Fruit fly (Drosophila melanogaster) whole organism, embryonic: ENCODE data around the gene CG2617.

Experiments used
- Abd-B ChIP-seq: fragments of 200-800 bp; sonication (Bioruptor generic); optimal IDR thresholded peaks from 2 replicates; lab custom pipeline; 2018; ENCODE audit warnings: missing biosample characterization, mild to moderate bottlenecking, missing genetic modification characterization, moderate library complexity
- Aef1 ChIP-seq: fragments of 200-800 bp; sonication (Bioruptor generic); IDR thresholded peaks from 3 replicates; pipeline ENCODE4 v1.3.6; 2022; ENCODE audit warnings: missing biosample characterization, missing genetic modification characterization
- CG12744 ChIP-seq: fragments of 200-800 bp; sonication (Bioruptor generic); optimal IDR thresholded peaks from 2 replicates; lab custom pipeline; 2016; ENCODE audit warnings: missing biosample characterization, missing genetic modification characterization
- CG15269 ChIP-seq: fragments of 200-800 bp; sonication (Bioruptor generic); optimal IDR thresholded peaks from 2 replicates; lab custom pipeline; 2018; ENCODE audit warnings: missing biosample characterization, mild to moderate bottlenecking, missing genetic modification characterization, moderate library complexity
- CG17186 ChIP-seq: fragments of 200-800 bp; sonication (Bioruptor generic); optimal IDR thresholded peaks from 3 replicates; lab custom pipeline; 2017; ENCODE audit warnings: missing biosample characterization, missing genetic modification reagents, missing genetic modification characterization
- CG17612 ChIP-seq: fragments of 200-800 bp; sonication (Bioruptor generic); IDR thresholded peaks from 2 replicates; pipeline ENCODE4 v1.3.6; 2022; ENCODE audit warnings: missing biosample characterization, missing genetic modification characterization
- CG17802 ChIP-seq: fragments of 200-800 bp; sonication (Bioruptor generic); optimal IDR thresholded peaks from 2 replicates; lab custom pipeline; 2018; ENCODE audit warnings: missing biosample characterization, mild to moderate bottlenecking, missing genetic modification characterization, moderate library complexity
- CG18476 ChIP-seq: fragments of 200-800 bp; sonication (Bioruptor generic); optimal IDR thresholded peaks from 2 replicates; lab custom pipeline; 2016; ENCODE audit warnings: missing biosample characterization, mild to moderate bottlenecking, missing genetic modification characterization
- CG2202 ChIP-seq: fragments of 200-800 bp; sonication (Bioruptor generic); optimal IDR thresholded peaks from 2 replicates; lab custom pipeline; 2018; ENCODE audit warnings: missing biosample characterization, mild to moderate bottlenecking, missing genetic modification characterization
- CG30020 ChIP-seq: fragments of 200-800 bp; optimal IDR thresholded peaks from 2 replicates; lab custom pipeline; 2019; ENCODE audit warnings: missing biosample characterization, mild to moderate bottlenecking, missing genetic modification characterization, moderate library complexity
- CG31441 ChIP-seq: fragments of 200-800 bp; sonication (Bioruptor generic); IDR thresholded peaks from 2 replicates; pipeline ENCODE4 v1.3.6; 2022; ENCODE audit warnings: missing biosample characterization, missing genetic modification characterization
- CG3407 ChIP-seq: fragments of 200-800 bp; sonication (Bioruptor generic); optimal IDR thresholded peaks from 2 replicates; lab custom pipeline; 2018; ENCODE audit warnings: missing biosample characterization, mild to moderate bottlenecking, missing genetic modification characterization
- CG34224 ChIP-seq: fragments of 200-800 bp; sonication (Bioruptor generic); IDR thresholded peaks from 3 replicates; pipeline ENCODE4 v1.3.6; 2022; ENCODE audit warnings: missing biosample characterization, missing genetic modification characterization; ENCODE audit not compliant: partially characterized antibody
- CG34376 ChIP-seq: fragments of 200-800 bp; sonication (Bioruptor generic); optimal IDR thresholded peaks from 2 replicates; lab custom pipeline; 2018; ENCODE audit warnings: missing biosample characterization, mild to moderate bottlenecking, missing genetic modification characterization
- CG4328 ChIP-seq: fragments of 200-800 bp; sonication (Bioruptor generic); optimal IDR thresholded peaks from 3 replicates; lab custom pipeline; 2017; ENCODE audit warnings: missing biosample characterization, missing genetic modification reagents, missing genetic modification characterization
- CG4617 ChIP-seq: fragments of 200-800 bp; sonication (Bioruptor generic); optimal IDR thresholded peaks from 3 replicates; lab custom pipeline; 2016; ENCODE audit warnings: missing biosample characterization, missing genetic modification characterization, borderline replicate concordance
- CG4820 ChIP-seq: fragments of 200-800 bp; sonication (Bioruptor generic); optimal IDR thresholded peaks from 3 replicates; lab custom pipeline; 2016; ENCODE audit warnings: missing biosample characterization, missing genetic modification characterization
- CG6791 ChIP-seq: fragments of 200-800 bp; sonication (Bioruptor generic); IDR thresholded peaks from 3 replicates; pipeline ENCODE4 v1.3.6; 2022; ENCODE audit warnings: missing biosample characterization, missing genetic modification characterization; ENCODE audit not compliant: partially characterized antibody
- CG7372 ChIP-seq: fragments of 200-800 bp; sonication (Bioruptor generic); IDR thresholded peaks from 2 replicates; pipeline ENCODE4 v1.3.6; 2022; ENCODE audit warnings: missing biosample characterization, missing genetic modification characterization
- CG8290 ChIP-seq, 3 experiments: fragments of 200-800 bp; sonication (Bioruptor generic); optimal IDR thresholded peaks; 2 replicates each; lab custom pipeline; 2016 to 2019; ENCODE audit warnings: missing biosample characterization in 3 of 3, missing genetic modification characterization in 3 of 3, mild to moderate bottlenecking in 2 of 3, moderate library complexity in 1 of 3
- CG9437 ChIP-seq: fragments of 200-800 bp; sonication (Bioruptor generic); optimal IDR thresholded peaks from 2 replicates; lab custom pipeline; 2018; ENCODE audit warnings: missing biosample characterization, mild to moderate bottlenecking, missing genetic modification characterization
- CG9609 ChIP-seq: fragments of 200-800 bp; sonication (Bioruptor generic); optimal IDR thresholded peaks from 3 replicates; lab custom pipeline; 2016; ENCODE audit warnings: missing biosample characterization, missing genetic modification characterization
- CG9727 ChIP-seq: fragments of 200-800 bp; sonication (Bioruptor generic); optimal IDR thresholded peaks from 3 replicates; lab custom pipeline; 2017; ENCODE audit warnings: missing biosample characterization, mild to moderate bottlenecking, missing genetic modification characterization
- Deaf1 ChIP-seq: fragments of 200-800 bp; optimal IDR thresholded peaks from 3 replicates; lab custom pipeline; 2019; ENCODE audit warnings: missing biosample characterization, mild to moderate bottlenecking, missing genetic modification characterization, moderate library complexity
- Dip2 ChIP-seq: fragments of 200-800 bp; sonication (Bioruptor generic); IDR thresholded peaks from 2 replicates; pipeline ENCODE4 v1.3.6; 2022; ENCODE audit warnings: missing biosample characterization, missing genetic modification characterization
- Elba2 ChIP-seq: fragments of 200-800 bp; sonication (Bioruptor generic); optimal IDR thresholded peaks from 3 replicates; lab custom pipeline; 2016; ENCODE audit warnings: missing biosample characterization, missing genetic modification characterization
- H15 ChIP-seq: fragments of 200-800 bp; sonication (Bioruptor generic); IDR thresholded peaks from 3 replicates; pipeline ENCODE4 v1.3.6; 2022; ENCODE audit warnings: missing biosample characterization, missing genetic modification characterization
- Hmx ChIP-seq: fragments of 200-800 bp; sonication (Bioruptor generic); optimal IDR thresholded peaks from 2 replicates; lab custom pipeline; 2016; ENCODE audit warnings: missing biosample characterization, missing genetic modification characterization
- Hr78 ChIP-seq, 2 experiments: fragments of 200-800 bp in 1 of 2; fragments of >200 bp in 1 of 2; sonication (Bioruptor generic) in 1 of 2; optimal IDR thresholded peaks; 2 replicates each; lab custom pipeline; 2017 to 2019; ENCODE audit warnings: missing biosample characterization in 2 of 2, missing genetic modification characterization in 2 of 2, mild to moderate bottlenecking in 1 of 2, moderate library complexity in 1 of 2
- Nf-YA ChIP-seq: fragments of 200-800 bp; sonication (Bioruptor generic); IDR thresholded peaks from 2 replicates; pipeline ENCODE4 v1.3.6; 2022; ENCODE audit warnings: missing biosample characterization, missing genetic modification characterization
- NfI ChIP-seq: fragments of 200-800 bp; sonication (Bioruptor generic); optimal IDR thresholded peaks from 3 replicates; lab custom pipeline; 2018; ENCODE audit warnings: missing biosample characterization, mild to moderate bottlenecking, missing genetic modification characterization, moderate library complexity
- Vsx1 ChIP-seq: fragments of 200-800 bp; sonication (Bioruptor generic); optimal IDR thresholded peaks from 2 replicates; lab custom pipeline; 2017; ENCODE audit warnings: missing biosample characterization, mild to moderate bottlenecking, missing genetic modification characterization, missing genetic modification reagents
- YL-1 ChIP-seq: fragments of 200-800 bp; sonication (Bioruptor generic); optimal IDR thresholded peaks from 3 replicates; lab custom pipeline; 2017; ENCODE audit warnings: missing biosample characterization, mild to moderate bottlenecking, missing genetic modification characterization
- bigmax ChIP-seq: fragments of 200-800 bp; sonication (Bioruptor generic); optimal IDR thresholded peaks from 2 replicates; lab custom pipeline; 2018; ENCODE audit warnings: missing biosample characterization, mild to moderate bottlenecking, missing genetic modification characterization
- disco-r ChIP-seq: fragments of 200-800 bp; sonication (Bioruptor generic); optimal IDR thresholded peaks from 2 replicates; lab custom pipeline; 2016; ENCODE audit warnings: missing biosample characterization, missing genetic modification characterization
- fd3F ChIP-seq: fragments of 200-800 bp; sonication (Bioruptor generic); optimal IDR thresholded peaks from 2 replicates; lab custom pipeline; 2018; ENCODE audit warnings: missing biosample characterization, mild to moderate bottlenecking, missing genetic modification characterization, moderate library complexity
- grau ChIP-seq: fragments of 200-800 bp; optimal IDR thresholded peaks from 3 replicates; lab custom pipeline; 2019; ENCODE audit warnings: missing biosample characterization, mild to moderate bottlenecking, missing genetic modification characterization, moderate library complexity
- h ChIP-seq: fragments of >200 bp; optimal IDR thresholded peaks from 2 replicates; lab custom pipeline; 2017
- hkb ChIP-seq, 2 experiments: fragments of 200-800 bp in 1 of 2; fragments of >200 bp in 1 of 2; sonication (Bioruptor generic) in 1 of 2; IDR thresholded peaks in 1 of 2; optimal IDR thresholded peaks in 1 of 2; 2 replicates each; pipeline versions ENCODE4 v1.3.6 to Lab custom; 2017 to 2022; ENCODE audit warnings: missing biosample characterization in 1 of 2, missing genetic modification characterization in 1 of 2
- klu ChIP-seq: fragments of 200-800 bp; sonication (Bioruptor generic); IDR thresholded peaks from 2 replicates; pipeline ENCODE4 v1.3.6; 2022; ENCODE audit warnings: missing biosample characterization, missing genetic modification characterization
- kni ChIP-seq: fragments of 200-800 bp; sonication (Bioruptor generic); optimal IDR thresholded peaks from 3 replicates; lab custom pipeline; 2017; ENCODE audit warnings: mild to moderate bottlenecking, missing biosample characterization, missing genetic modification reagents, missing genetic modification characterization
- nom ChIP-seq: fragments of 200-800 bp; sonication (Bioruptor generic); optimal IDR thresholded peaks from 2 replicates; lab custom pipeline; 2017; ENCODE audit warnings: missing biosample characterization, missing genetic modification characterization, mild to moderate bottlenecking, moderate library complexity, missing genetic modification reagents
- pb ChIP-seq: fragments of 200-800 bp; sonication (Bioruptor generic); optimal IDR thresholded peaks from 3 replicates; lab custom pipeline; 2016; ENCODE audit warnings: missing biosample characterization, missing genetic modification characterization
- pnt ChIP-seq: fragments of 200-800 bp; sonication (Bioruptor generic); optimal IDR thresholded peaks from 3 replicates; lab custom pipeline; 2016; ENCODE audit warnings: missing biosample characterization, missing genetic modification characterization
- ranshi ChIP-seq: fragments of 200-800 bp; sonication (Bioruptor generic); IDR thresholded peaks from 2 replicates; pipeline ENCODE4 v1.3.6; 2022; ENCODE audit warnings: missing biosample characterization, missing genetic modification characterization
- ro ChIP-seq: fragments of 200-800 bp; sonication (Bioruptor generic); IDR thresholded peaks from 2 replicates; pipeline ENCODE4 v1.3.6; 2022; ENCODE audit warnings: missing biosample characterization, missing genetic modification characterization
- sisA ChIP-seq: fragments of 200-800 bp; sonication (Bioruptor generic); IDR thresholded peaks from 2 replicates; pipeline ENCODE4 v1.3.6; 2022; ENCODE audit warnings: missing biosample characterization, missing genetic modification characterization
- slbo ChIP-seq: fragments of 200-800 bp; sonication (Bioruptor generic); IDR thresholded peaks from 2 replicates; pipeline ENCODE4 v1.3.6; 2022; ENCODE audit warnings: missing biosample characterization, missing genetic modification characterization
- sna ChIP-seq: fragments of 200-800 bp; sonication (Bioruptor generic); IDR thresholded peaks from 2 replicates; pipeline ENCODE4 v1.3.6; 2022; ENCODE audit warnings: missing biosample characterization, missing genetic modification characterization; ENCODE audit not compliant: partially characterized antibody
- tup ChIP-seq: fragments of 200-800 bp; sonication (Bioruptor generic); optimal IDR thresholded peaks from 2 replicates; lab custom pipeline; 2016; ENCODE audit warnings: missing biosample characterization, mild to moderate bottlenecking, missing genetic modification characterization, moderate library complexity

The CG2617 gene

DNA sequence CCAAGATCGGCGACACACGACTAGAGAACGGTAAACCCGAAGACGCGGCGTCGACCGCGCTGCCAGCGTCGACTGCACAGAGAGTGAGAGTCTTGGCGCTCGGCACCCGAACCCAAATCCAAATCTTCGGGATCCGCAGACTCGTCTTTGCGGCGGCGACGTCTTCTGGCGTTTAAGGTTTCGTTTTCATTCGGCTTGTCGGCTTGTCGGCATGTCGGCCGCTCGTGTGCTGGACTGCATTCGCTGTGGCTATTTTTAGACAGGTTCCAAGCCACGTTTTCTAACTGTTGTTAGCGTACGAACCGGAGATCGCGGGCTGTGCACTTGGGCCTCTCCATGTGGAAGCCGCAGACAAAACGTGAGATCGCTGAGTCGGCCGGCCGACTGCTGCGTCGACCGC is 33.9 kb downstream of the CG2617 start (continued):
- no peak for TF ChIP-seq CG9437 (GFP tag; lab: Kevin White, UChicago)
- no peak for TF ChIP-seq CG17802
- TF ChIP-seq CG30020 (tag; lab: Kevin White, UChicago), result no peak
- TF ChIP-seq pb, result no peak
- no peak for TF ChIP-seq YL-1 (GFP tag; lab: Kevin White, UChicago)
- TF ChIP-seq nom (GFP tag; lab: Kevin White, UChicago), result no peak
- no peak for TF ChIP-seq Aef1 (GFP tag; lab: Robert Waterston, UW)
- no peak for TF ChIP-seq klu (GFP tag; lab: Robert Waterston, UW)
- no peak for TF ChIP-seq CG17186 (GFP tag; lab: Kevin White, UChicago)
- TF ChIP-seq CG2202 (tag; lab: Kevin White, UChicago), result peak; percentile 58
- peak; percentile 83 for TF ChIP-seq kni
- TF ChIP-seq CG18476, result no peak
- TF ChIP-seq hkb (optimal IDR thresholded peaks at IDR 0.05; lab: Kevin White, UChicago), result no peak
- no peak for TF ChIP-seq hkb (GFP tag; IDR thresholded peaks at IDR 0.05; lab: Robert Waterston, UW)
- TF ChIP-seq ranshi (GFP tag; lab: Robert Waterston, UW), result no peak
- no peak for TF ChIP-seq slbo (GFP tag; lab: Robert Waterston, UW)
- TF ChIP-seq grau, result peak; percentile 4
- TF ChIP-seq Elba2 (GFP tag; lab: Kevin White, UChicago), result no peak
- TF ChIP-seq CG4617, result no peak
- TF ChIP-seq CG4328 (GFP tag; lab: Kevin White, UChicago), result no peak
- TF ChIP-seq NfI (GFP tag; lab: Kevin White, UChicago), result no peak
- TF ChIP-seq CG12744 (GFP tag; lab: Kevin White, UChicago), result no peak
- no peak for TF ChIP-seq fd3F
- TF ChIP-seq CG34224 (GFP tag; lab: Robert Waterston, UW), result 0 out of 3 replicates have a peak, but pooled peaks have one; percentile 20
- TF ChIP-seq CG15269 (tag; lab: Kevin White, UChicago), result peak; percentile 22
- no peak for TF ChIP-seq bigmax (GFP tag; lab: Kevin White, UChicago)
- no peak for TF ChIP-seq Vsx1 (GFP tag; lab: Kevin White, UChicago)
- no peak for TF ChIP-seq CG7372 (GFP tag; lab: Robert Waterston, UW)
- no peak for TF ChIP-seq CG6791
- no peak for TF ChIP-seq Abd-B (GFP tag; lab: Kevin White, UChicago)
- TF ChIP-seq CG34376 (GFP tag; lab: Kevin White, UChicago), result no peak
- peak in 1 of 2 experiments; percentile 44 for TF ChIP-seq Hr78 (GFP tag; optimal IDR thresholded peaks at IDR 0.05; lab: Kevin White, UChicago)
- no peak for TF ChIP-seq Hmx (GFP tag; lab: Kevin White, UChicago)
- no peak for TF ChIP-seq CG17612
- TF ChIP-seq ro, result no peak
- TF ChIP-seq tup (GFP tag; lab: Kevin White, UChicago), result no peak
- TF ChIP-seq sna, result 0 out of 2 replicates have a peak, but pooled peaks have one; percentile 53
- TF ChIP-seq CG9609 (GFP tag; lab: Kevin White, UChicago), result no peak
- TF ChIP-seq h (lab: Kevin White, UChicago), result no peak
- TF ChIP-seq Deaf1 (tag; lab: Kevin White, UChicago), result peak; percentile 99
- TF ChIP-seq CG8290 (GFP tag; optimal IDR thresholded peaks at IDR 0.05; lab: Kevin White, UChicago), result no peak
- peak; percentile 6 to 86 for TF ChIP-seq CG8290 (tag; optimal IDR thresholded peaks at IDR 0.05; lab: Kevin White, UChicago)
- no peak for TF ChIP-seq CG4820 (GFP tag; lab: Kevin White, UChicago)
- TF ChIP-seq CG9727 (GFP tag; lab: Kevin White, UChicago), result no peak
- TF ChIP-seq CG3407 (GFP tag; lab: Kevin White, UChicago), result peak; percentile 16
- TF ChIP-seq CG31441, result peak; percentile 34; the same call in 1 of the 2 replicates
- no peak for TF ChIP-seq sisA
- no peak for TF ChIP-seq Dip2 (GFP tag; lab: Robert Waterston, UW)
- no peak for TF ChIP-seq disco-r
- no peak for TF ChIP-seq pnt
- TF ChIP-seq H15 (GFP tag; lab: Robert Waterston, UW), result no peak
- no peak for TF ChIP-seq Nf-YA (GFP tag; lab: Robert Waterston, UW)
